Worm (Caenorhabditis elegans): ENCODE measurements around the gene pcs-1.

pcs-1 gene

DNA sequence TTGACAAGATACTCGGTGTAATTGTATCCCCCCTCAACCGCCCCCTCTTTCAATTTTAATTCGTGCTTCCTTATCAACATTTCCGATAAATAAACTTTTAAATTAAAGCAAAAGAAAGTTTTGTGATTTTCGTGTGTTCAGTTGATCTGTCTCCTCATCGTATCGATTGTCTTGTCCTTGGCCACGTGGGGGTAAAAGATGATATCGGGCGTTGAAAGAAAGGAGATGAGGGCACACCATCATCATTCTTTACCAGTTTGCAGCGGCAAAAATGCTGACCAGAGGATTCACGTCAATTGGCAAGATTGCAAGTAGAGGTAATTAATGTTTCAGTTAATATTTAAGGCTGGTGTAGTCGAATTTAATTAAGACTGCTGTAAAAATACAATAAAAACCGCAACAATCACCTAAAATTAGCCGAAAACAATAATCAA is 30.3 kb downstream of the pcs-1 start, which contains the start of gene F54D5.7 (continued):
- TF ChIP-seq nhr-179 (tag; optimal IDR thresholded peaks at IDR 0.05) (no peak), attf-3 (GFP tag; conservative IDR thresholded peaks at IDR 0.05) (0 out of 2 replicates have a peak, but pooled peaks have one; percentile 35), K12H6.12 (tag; optimal IDR thresholded peaks at IDR 0.05) (peak; percentile 42), madf-8 (GFP tag; conservative IDR thresholded peaks at IDR 0.05) (no peak), dpff-1 (tag; optimal IDR thresholded peaks at IDR 0.05) (peak; percentile 47), K11D2.4 (GFP tag; IDR thresholded peaks at IDR 0.05) (peak; percentile 60; the same call in 1 of the 2 replicates), F23B12.7 (tag; optimal IDR thresholded peaks at IDR 0.05; ENCODE audit: insufficient read depth) (peak; percentile 35), nhr-27 (tag; optimal IDR thresholded peaks at IDR 0.05) (no peak), ceh-100 (GFP tag; IDR thresholded peaks at IDR 0.05) (peak; percentile 49), F10E7.11 (tag; optimal IDR thresholded peaks at IDR 0.05) (peak; percentile 39), him-1 (tag; optimal IDR thresholded peaks at IDR 0.05) (no peak), nfya-2 (GFP tag; IDR thresholded peaks at IDR 0.05) (no peak), lin-40 (tag; optimal IDR thresholded peaks at IDR 0.05) (peak; percentile 21), sdz-38 (tag; optimal IDR thresholded peaks at IDR 0.05) (no peak), F39B2.1 (GFP tag; IDR thresholded peaks at IDR 0.05) (no peak), nhr-80 (tag; optimal IDR thresholded peaks at IDR 0.05) (peak; percentile 57), mcd-1 (GFP tag; IDR thresholded peaks at IDR 0.05) (peak; percentile 75), tlf-1 (GFP tag; optimal IDR thresholded peaks at IDR 0.05) (peak; percentile 84), gei-17 (GFP tag; optimal IDR thresholded peaks at IDR 0.05) (peak; percentile 49), pbrm-1 (GFP tag; IDR thresholded peaks at IDR 0.05) (peak; percentile 65; the same call in 1 of the 2 replicates), bed-1 (GFP tag; IDR thresholded peaks at IDR 0.05) (0 out of 2 replicates have a peak, but pooled peaks have one; percentile 39), ceh-27 (GFP tag; optimal IDR thresholded peaks at IDR 0.05) (peak; percentile 42), ztf-25 (GFP tag; IDR thresholded peaks at IDR 0.05) (no peak), aptf-3 (GFP tag; IDR thresholded peaks at IDR 0.05) (no peak), dox-1 (GFP tag; IDR thresholded peaks at IDR 0.05) (peak; percentile 61; the same call in 1 of the 2 replicates), lsl-1 (GFP tag; optimal IDR thresholded peaks at IDR 0.05) (peak; percentile 40), lin-26 (GFP tag; IDR thresholded peaks at IDR 0.05) (no peak), zfh-2 (GFP tag; conservative IDR thresholded peaks at IDR 0.05) (0 out of 2 replicates have a peak, but pooled peaks have one; percentile 9), aptf-2 (GFP tag; conservative IDR thresholded peaks at IDR 0.05) (0 out of 2 replicates have a peak, but pooled peaks have one; percentile 29), madf-3 (GFP tag; IDR thresholded peaks at IDR 0.05) (0 out of 2 replicates have a peak, but pooled peaks have one; percentile 32), egrh-3 (GFP tag; IDR thresholded peaks at IDR 0.05) (0 out of 2 replicates have a peak, but pooled peaks have one; percentile 15), B0261.1 (tag; optimal IDR thresholded peaks at IDR 0.05) (peak; percentile 11), F33H1.4 (GFP tag; IDR thresholded peaks at IDR 0.05) (peak; percentile 40; the same call in 1 of the 2 replicates), F49E8.2 (tag; optimal IDR thresholded peaks at IDR 0.05; ENCODE audit: insufficient read depth) (peak; percentile 52), hmg-1.2 (GFP tag; IDR thresholded peaks at IDR 0.05) (peak; percentile 33; the same call in 1 of the 2 replicates), let-526 (GFP tag; IDR thresholded peaks at IDR 0.05) (0 out of 2 replicates have a peak, but pooled peaks have one; percentile 17), hlh-12 (tag; optimal IDR thresholded peaks at IDR 0.05) (no peak), ZK185.1 (tag; optimal IDR thresholded peaks at IDR 0.05; ENCODE audit: poor library complexity, severe bottlenecking) (peak; percentile 44), ceh-91 (GFP tag; IDR thresholded peaks at IDR 0.05) (no peak), nhr-90 (tag; optimal IDR thresholded peaks at IDR 0.05) (peak; percentile 34), ztf-18 (tag; optimal IDR thresholded peaks at IDR 0.05) (peak; percentile 57), ztf-3 (GFP tag; optimal IDR thresholded peaks at IDR 0.05) (peak; percentile 2), B0019.2 (GFP tag; conservative IDR thresholded peaks at IDR 0.05) (no peak), unc-62 (GFP tag; optimal IDR thresholded peaks at IDR 0.05) (no peak), snpc-3.4 (tag; optimal IDR thresholded peaks at IDR 0.05) (peak; percentile 70), ets-4 (GFP tag; optimal IDR thresholded peaks at IDR 0.05) (peak; percentile 96), F37B4.10 (GFP tag; IDR thresholded peaks at IDR 0.05) (no peak), attf-5 (GFP tag; optimal IDR thresholded peaks at IDR 0.05) (peak; percentile 75)
